Worm (Caenorhabditis elegans) whole organism, mixed stage, embryonic: Measurements from ENCODE around the gene Y42H9AR.5.

Source experiments
- M03D4.4 ChIP-seq: sonication (generic microtip); optimal IDR thresholded peaks from 2 replicates; lab custom pipeline; 2017; ENCODE audit warnings: mild to moderate bottlenecking, missing genetic modification characterization, missing compliant biosample characterization
- bed-3 ChIP-seq: fragments of 200-800 bp; sonication (Bioruptor generic); optimal IDR thresholded peaks from 3 replicates; lab custom pipeline; 2018; ENCODE audit warnings: mild to moderate bottlenecking, missing genetic modification characterization, moderate library complexity, missing compliant biosample characterization
- blmp-1 ChIP-seq: fragments of 150-350 bp; optimal IDR thresholded peaks from 2 replicates; lab custom pipeline; 2014; ENCODE audit warnings: missing biosample characterization, missing genetic modification characterization
- ceh-39 ChIP-seq: fragments of 150-350 bp; optimal IDR thresholded peaks from 2 replicates; lab custom pipeline; 2014; ENCODE audit warnings: missing biosample characterization, missing genetic modification characterization
- ceh-43 ChIP-seq: fragments of 200-800 bp; sonication (Bioruptor generic); optimal IDR thresholded peaks from 2 replicates; lab custom pipeline; 2018; ENCODE audit warnings: mild to moderate bottlenecking, missing genetic modification characterization, moderate library complexity, missing compliant biosample characterization
- ces-1 ChIP-seq: fragments of 150-350 bp; optimal IDR thresholded peaks from 2 replicates; lab custom pipeline; 2014; ENCODE audit warnings: missing biosample characterization, missing genetic modification reagents, missing genetic modification characterization
- cnd-1 ChIP-seq: fragments of 200-800 bp; sonication (Bioruptor generic); optimal IDR thresholded peaks from 2 replicates; lab custom pipeline; 2018; ENCODE audit warnings: mild to moderate bottlenecking, missing genetic modification characterization, missing compliant biosample characterization
- drap-1 ChIP-seq: fragments of 200-800 bp; sonication (Bioruptor generic); optimal IDR thresholded peaks from 3 replicates; lab custom pipeline; 2018; ENCODE audit warnings: mild to moderate bottlenecking, missing genetic modification characterization, missing compliant biosample characterization
- elt-1 ChIP-seq: sonication (generic microtip); optimal IDR thresholded peaks from 2 replicates; lab custom pipeline; 2017; ENCODE audit warnings: missing genetic modification characterization, mild to moderate bottlenecking, missing compliant biosample characterization, antibody characterized with exemption, moderate library complexity, borderline replicate concordance; ENCODE audit not compliant: insufficient read depth
- elt-3 ChIP-seq: fragments of 150-350 bp; optimal IDR thresholded peaks from 2 replicates; lab custom pipeline; 2014; ENCODE audit warnings: missing biosample characterization, missing genetic modification characterization
- flh-1 ChIP-seq: fragments of 200-800 bp; sonication (Bioruptor generic); optimal IDR thresholded peaks from 2 replicates; lab custom pipeline; 2018; ENCODE audit warnings: mild to moderate bottlenecking, missing genetic modification characterization, moderate library complexity, missing compliant biosample characterization
- ham-2 ChIP-seq: fragments of 200-800 bp; sonication (Bioruptor generic); optimal IDR thresholded peaks from 2 replicates; lab custom pipeline; 2018; ENCODE audit warnings: mild to moderate bottlenecking, missing genetic modification characterization, missing compliant biosample characterization
- lin-13 ChIP-seq: fragments of 150-350 bp; optimal IDR thresholded peaks from 2 replicates; lab custom pipeline; 2014; ENCODE audit warnings: missing biosample characterization, missing genetic modification characterization
- lin-32 ChIP-seq: fragments of 200-800 bp; sonication (Bioruptor generic); optimal IDR thresholded peaks from 2 replicates; lab custom pipeline; 2018; ENCODE audit warnings: mild to moderate bottlenecking, missing genetic modification characterization, missing compliant biosample characterization
- lsy-2 ChIP-seq: fragments of 150-350 bp; optimal IDR thresholded peaks from 2 replicates; lab custom pipeline; 2014; ENCODE audit warnings: missing biosample characterization, missing genetic modification characterization
- mab-5 ChIP-seq: fragments of 150-350 bp; optimal IDR thresholded peaks from 2 replicates; lab custom pipeline; 2014; ENCODE audit warnings: missing biosample characterization, missing genetic modification characterization
- mep-1 ChIP-seq: fragments of 150-350 bp; optimal IDR thresholded peaks from 2 replicates; lab custom pipeline; 2017; ENCODE audit warnings: missing biosample characterization, missing genetic modification reagents, missing genetic modification characterization, inconsistent platforms
- mls-2 ChIP-seq: sonication (generic microtip); optimal IDR thresholded peaks from 2 replicates; lab custom pipeline; 2016; ENCODE audit warnings: mild to moderate bottlenecking, missing genetic modification characterization, moderate library complexity, missing compliant biosample characterization
- nhr-12 ChIP-seq: fragments of 150-350 bp; optimal IDR thresholded peaks from 2 replicates; lab custom pipeline; 2014; ENCODE audit warnings: missing biosample characterization, missing genetic modification characterization
- nhr-2 ChIP-seq: fragments of 150-350 bp; optimal IDR thresholded peaks from 2 replicates; lab custom pipeline; 2014; ENCODE audit warnings: missing biosample characterization, missing genetic modification characterization
- nhr-237 ChIP-seq: fragments of 150-350 bp; optimal IDR thresholded peaks from 2 replicates; lab custom pipeline; 2014; ENCODE audit warnings: missing biosample characterization, missing genetic modification characterization
- nhr-28 ChIP-seq: fragments of 150-350 bp; optimal IDR thresholded peaks from 2 replicates; lab custom pipeline; 2014; ENCODE audit warnings: missing biosample characterization, missing genetic modification characterization
- nhr-76 ChIP-seq: sonication (generic microtip); optimal IDR thresholded peaks from 2 replicates; lab custom pipeline; 2017; ENCODE audit warnings: missing biosample characterization, missing genetic modification characterization
- pha-4 ChIP-seq: fragments of 150-350 bp; optimal IDR thresholded peaks from 2 replicates; lab custom pipeline; 2018; ENCODE audit warnings: missing biosample characterization, missing genetic modification reagents, missing genetic modification characterization
- sem-2 ChIP-seq: fragments of 200-800 bp; sonication (Bioruptor generic); optimal IDR thresholded peaks from 2 replicates; lab custom pipeline; 2018; ENCODE audit warnings: mild to moderate bottlenecking, missing genetic modification characterization, missing compliant biosample characterization
- snpc-4 ChIP-seq: fragments of 150-350 bp; optimal IDR thresholded peaks from 2 replicates; lab custom pipeline; 2014; ENCODE audit warnings: missing biosample characterization, missing genetic modification characterization
- sptf-1 ChIP-seq: sonication (generic microtip); optimal IDR thresholded peaks from 2 replicates; lab custom pipeline; 2017; ENCODE audit warnings: mild to moderate bottlenecking, missing genetic modification characterization, moderate library complexity, missing compliant biosample characterization
- tbx-8 ChIP-seq: fragments of 200-800 bp; sonication (Bioruptor generic); optimal IDR thresholded peaks from 2 replicates; lab custom pipeline; 2018; ENCODE audit warnings: mild to moderate bottlenecking, missing genetic modification characterization, moderate library complexity, missing compliant biosample characterization
- unc-120 ChIP-seq: sonication (generic microtip); optimal IDR thresholded peaks from 2 replicates; lab custom pipeline; 2017; ENCODE audit warnings: missing genetic modification characterization, missing compliant biosample characterization; ENCODE audit not compliant: poor library complexity, severe bottlenecking
- unc-39 ChIP-seq: fragments of 150-350 bp; optimal IDR thresholded peaks from 2 replicates; lab custom pipeline; 2014; ENCODE audit warnings: missing biosample characterization, missing genetic modification characterization
- unc-62 ChIP-seq: fragments of 150-350 bp; optimal IDR thresholded peaks from 2 replicates; lab custom pipeline; 2014; ENCODE audit warnings: missing biosample characterization, missing genetic modification reagents, missing genetic modification characterization
- zip-8 ChIP-seq: fragments of 150-350 bp; optimal IDR thresholded peaks from 2 replicates; lab custom pipeline; 2014; ENCODE audit warnings: missing biosample characterization, missing genetic modification characterization
- ztf-11 ChIP-seq: fragments of 150-350 bp; optimal IDR thresholded peaks from 2 replicates; lab custom pipeline; 2014; ENCODE audit warnings: missing biosample characterization, missing genetic modification characterization

The Y42H9AR.5 gene

ce11 chrIV:8136548-8136947 is 34.2 kb downstream of the Y42H9AR.5 start:
- TF ChIP-seq nhr-237 (tag; lab: Kevin White, UChicago) (no peak), drap-1 (GFP tag; lab: Kevin White, UChicago) (no peak), zip-8 (tag; lab: Kevin White, UChicago) (no peak), lsy-2 (no peak), nhr-2 (tag; lab: Kevin White, UChicago) (no peak), sptf-1 (tag; lab: Kevin White, UChicago) (no peak), ces-1 (no peak), nhr-12 (tag; lab: Kevin White, UChicago) (no peak), ceh-39 (no peak), nhr-76 (tag; lab: Kevin White, UChicago) (no peak)

- TF ChIP-seq nhr-76 (tag; lab: Kevin White, UChicago) (no peak), ceh-39 (no peak), sem-2 (GFP tag; lab: Kevin White, UChicago) (no peak), sptf-1 (tag; lab: Kevin White, UChicago) (no peak), ceh-43 (GFP tag; lab: Kevin White, UChicago) (no peak), mls-2 (tag; lab: Kevin White, UChicago) (no peak), elt-3 (no peak), unc-39 (tag; lab: Kevin White, UChicago) (no peak), flh-1 (no peak), nhr-28 (no peak), nhr-237 (tag; lab: Kevin White, UChicago) (no peak), mab-5 (tag; lab: Kevin White, UChicago) (no peak), nhr-12 (tag; lab: Kevin White, UChicago) (no peak)
These were observed 36.7 kb downstream of the Y42H9AR.5 start, which contains the start of gene pmk-3 for ce11 chrIV:8138984-8139383. TSS of gene pmk-3 (plus strand) at chrIV:8139219.

DNA sequence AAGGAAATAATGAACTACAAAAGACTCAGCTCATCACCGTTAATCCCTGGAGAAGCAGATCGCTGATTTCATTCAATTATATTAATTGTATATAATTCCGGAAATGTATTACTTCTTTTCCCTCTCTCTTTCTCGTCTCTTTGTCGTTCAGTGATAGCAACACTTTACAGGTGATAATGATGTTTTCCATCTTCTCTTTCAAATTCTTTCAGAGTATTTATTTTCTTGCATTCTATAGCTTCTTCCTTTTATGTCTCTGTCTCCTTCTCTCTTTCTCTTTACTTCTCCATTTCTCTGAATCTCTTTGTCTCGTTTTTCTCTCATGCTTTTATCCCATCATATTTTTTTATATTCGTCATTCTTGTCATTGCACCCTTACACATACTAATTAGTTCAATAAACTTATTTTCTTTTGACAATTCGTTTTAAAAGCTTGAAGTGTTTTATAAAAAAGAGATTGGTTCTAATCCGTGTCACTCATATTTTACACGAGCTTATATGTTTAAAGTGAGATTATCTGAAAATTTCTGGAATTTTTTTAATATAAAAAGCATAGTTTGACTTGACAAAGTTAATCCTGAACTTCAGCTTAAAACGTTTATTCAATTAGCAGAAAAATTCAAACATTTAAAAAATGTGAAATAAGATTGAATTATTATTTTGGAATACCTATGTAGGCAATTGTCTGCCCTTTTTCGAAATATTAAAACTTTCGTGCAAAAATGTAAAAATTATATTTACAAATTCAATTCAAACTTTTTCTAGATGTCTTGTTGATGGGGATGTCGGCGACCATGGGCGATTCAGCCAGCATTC is 40.6 kb downstream of the Y42H9AR.5 start, which contains the start of gene pmk-2:
Gene pmk-2, plus strand, starts transcription at position 766 of the 816 bp plus-strand sequence.
- peak; percentile 69 for TF ChIP-seq ces-1
- no peak for TF ChIP-seq flh-1
- no peak for TF ChIP-seq tbx-8

DNA sequence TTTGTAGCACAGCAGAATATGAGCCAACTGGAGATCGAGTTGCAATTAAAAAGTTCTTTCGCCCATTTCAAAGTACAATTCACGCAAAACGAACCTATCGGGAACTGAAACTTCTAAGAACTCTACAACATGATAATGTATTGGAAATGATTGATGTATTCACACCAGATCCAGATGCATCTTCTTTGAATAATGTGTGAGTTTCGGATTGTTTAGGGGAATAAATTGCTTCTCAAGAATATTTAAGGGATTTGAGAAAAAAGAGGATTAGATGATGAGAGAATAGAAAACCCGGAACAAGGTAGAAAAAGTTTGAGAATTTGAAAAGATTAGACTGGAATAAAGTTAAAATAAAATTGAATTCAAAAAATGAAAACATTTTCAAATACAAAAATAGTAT is 42.0 kb downstream of the Y42H9AR.5 start:
- TF ChIP-seq flh-1 (no peak), cnd-1 (tag; lab: Kevin White, UChicago) (no peak), nhr-28 (no peak), lin-13 (tag; lab: Kevin White, UChicago) (no peak), elt-1 (tag; lab: Kevin White, UChicago) (no peak), M03D4.4 (tag; lab: Kevin White, UChicago) (no peak), ham-2 (no peak), unc-62 (GFP tag; lab: Kevin White, UChicago) (no peak), pha-4 (tag; lab: Kevin White, UChicago) (no peak), ztf-11 (tag; lab: Kevin White, UChicago) (no peak), tbx-8 (no peak), drap-1 (GFP tag; lab: Kevin White, UChicago) (no peak), ces-1 (no peak), mep-1 (tag; lab: Kevin White, UChicago) (no peak), lin-32 (GFP tag; lab: Kevin White, UChicago) (no peak)

DNA sequence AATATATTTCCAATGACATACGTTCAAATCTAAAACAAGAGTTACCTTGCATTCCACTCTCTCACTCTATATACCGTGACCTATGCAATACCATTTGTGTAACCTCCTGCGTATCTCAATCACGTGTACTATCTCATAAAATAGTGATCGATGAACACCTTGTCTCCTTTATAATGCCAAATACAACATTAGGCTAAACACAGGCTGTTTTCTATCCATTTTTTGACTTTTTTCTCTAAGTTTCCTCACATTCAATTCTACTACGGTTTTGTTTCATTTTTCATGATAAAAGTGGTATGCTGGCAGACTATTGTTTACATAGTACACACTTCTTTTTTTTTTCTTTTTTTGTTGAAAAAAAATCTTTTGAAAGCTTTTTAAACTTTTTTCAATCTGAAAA is 44.0 kb downstream of the Y42H9AR.5 start:
- peak; percentile 83 for TF ChIP-seq ceh-39
- TF ChIP-seq sem-2 (GFP tag; lab: Kevin White, UChicago) = no peak

DNA sequence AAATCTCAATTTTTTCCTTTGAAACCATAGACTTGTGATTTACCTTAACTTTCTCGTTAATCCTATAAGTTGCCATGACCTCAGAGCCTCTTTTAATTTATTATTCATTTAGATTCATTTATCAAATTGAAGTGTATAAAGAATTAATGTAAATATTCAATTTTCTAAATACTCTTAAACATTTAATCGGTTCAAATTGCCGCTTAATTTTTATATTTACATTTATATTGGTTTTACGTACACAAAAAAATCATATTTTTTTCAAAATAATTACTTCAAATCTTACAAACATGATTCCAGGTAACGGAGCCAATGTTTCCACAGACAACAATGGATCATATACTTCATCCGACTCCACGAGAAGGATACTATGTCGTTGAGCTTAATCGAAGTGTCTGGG is 46.2 kb downstream of the Y42H9AR.5 start, which contains the start of gene pmk-1:
Gene pmk-1, plus strand, starts transcription at position 301 of the 400 bp plus-strand sequence.
- TF ChIP-seq bed-3 = no peak
- TF ChIP-seq ces-1 = no peak
- no peak for TF ChIP-seq flh-1
- TF ChIP-seq zip-8 (tag; lab: Kevin White, UChicago) = no peak
- no peak for TF ChIP-seq drap-1 (GFP tag; lab: Kevin White, UChicago)
- TF ChIP-seq blmp-1 (tag; lab: Kevin White, UChicago) = no peak
- no peak for TF ChIP-seq ceh-43 (GFP tag; lab: Kevin White, UChicago)
- TF ChIP-seq elt-3 = no peak
- TF ChIP-seq mab-5 (tag; lab: Kevin White, UChicago) = no peak
- TF ChIP-seq nhr-12 (tag; lab: Kevin White, UChicago) = no peak
- TF ChIP-seq unc-120 = no peak
- TF ChIP-seq snpc-4 (tag; lab: Kevin White, UChicago) = no peak
- TF ChIP-seq unc-62 (GFP tag; lab: Kevin White, UChicago) = no peak
